Fruit fly (Drosophila melanogaster) whole organism, embryonic: ENCODE results near the gene FIG4.

Source experiments
- Bteb2 ChIP-seq: fragments of 200-800 bp; sonication (Bioruptor generic); optimal IDR thresholded peaks from 2 replicates; lab custom pipeline; 2016; ENCODE audit warnings: missing biosample characterization, missing genetic modification characterization
- CG10147 ChIP-seq: fragments of 200-800 bp; sonication (Bioruptor generic); optimal IDR thresholded peaks from 2 replicates; lab custom pipeline; 2019; ENCODE audit warnings: missing biosample characterization, mild to moderate bottlenecking, missing genetic modification characterization, moderate library complexity
- CG1024 ChIP-seq: fragments of 200-800 bp; sonication (Bioruptor generic); IDR thresholded peaks from 2 replicates; pipeline ENCODE4 v1.3.6; 2022; ENCODE audit warnings: missing biosample characterization, missing genetic modification characterization
- CG10543 ChIP-seq: fragments of 200-800 bp; sonication (Bioruptor generic); optimal IDR thresholded peaks from 3 replicates; lab custom pipeline; 2017; ENCODE audit warnings: missing biosample characterization, mild to moderate bottlenecking, missing genetic modification characterization, moderate library complexity
- CG11093 ChIP-seq: fragments of 200-800 bp; sonication (Bioruptor generic); IDR thresholded peaks from 3 replicates; pipeline ENCODE4 v1.3.6; 2022; ENCODE audit warnings: missing biosample characterization, missing genetic modification characterization
- CG12071 ChIP-seq: fragments of 200-800 bp; sonication (Bioruptor generic); optimal IDR thresholded peaks from 3 replicates; lab custom pipeline; 2018; ENCODE audit warnings: missing biosample characterization, mild to moderate bottlenecking, missing genetic modification characterization
- CG1233 ChIP-seq: fragments of 200-800 bp; sonication (Bioruptor generic); optimal IDR thresholded peaks from 4 replicates; lab custom pipeline; 2018; ENCODE audit warnings: missing biosample characterization, mild to moderate bottlenecking, missing genetic modification characterization
- CG13624 ChIP-seq: fragments of 200-800 bp; sonication (Bioruptor generic); optimal IDR thresholded peaks from 2 replicates; lab custom pipeline; 2016; ENCODE audit warnings: missing biosample characterization, missing genetic modification characterization
- CG13775 ChIP-seq: fragments of 200-800 bp; sonication (Bioruptor generic); optimal IDR thresholded peaks from 3 replicates; lab custom pipeline; 2017; ENCODE audit warnings: missing biosample characterization, mild to moderate bottlenecking, missing genetic modification characterization
- CG14014 ChIP-seq: fragments of 200-800 bp; sonication (Bioruptor generic); IDR thresholded peaks from 2 replicates; pipeline ENCODE4 v1.3.6; 2022; ENCODE audit warnings: missing biosample characterization, missing genetic modification characterization
- CG17328 ChIP-seq: fragments of 200-800 bp; sonication (Bioruptor generic); IDR thresholded peaks from 2 replicates; pipeline ENCODE4 v1.3.6; 2022; ENCODE audit warnings: missing biosample characterization, missing genetic modification characterization
- CG17912 ChIP-seq: fragments of 200-800 bp; sonication (Bioruptor generic); optimal IDR thresholded peaks from 2 replicates; lab custom pipeline; 2018; ENCODE audit warnings: missing biosample characterization, mild to moderate bottlenecking, missing genetic modification characterization
- CG2120 ChIP-seq: fragments of 200-800 bp; sonication (Bioruptor generic); optimal IDR thresholded peaks from 3 replicates; lab custom pipeline; 2016; ENCODE audit warnings: missing biosample characterization, missing genetic modification characterization
- CG2712 ChIP-seq: fragments of 200-800 bp; optimal IDR thresholded peaks from 3 replicates; lab custom pipeline; 2019; ENCODE audit warnings: missing biosample characterization, mild to moderate bottlenecking, missing genetic modification characterization, moderate library complexity
- CG30431 ChIP-seq: fragments of 200-800 bp; sonication (Bioruptor generic); optimal IDR thresholded peaks from 2 replicates; lab custom pipeline; 2017; ENCODE audit warnings: missing biosample characterization, missing genetic modification characterization
- CG3726 ChIP-seq: fragments of 200-800 bp; sonication (Bioruptor generic); IDR thresholded peaks from 3 replicates; pipeline ENCODE4, ENCODE4 v1.3.6; 2022; ENCODE audit warnings: missing biosample characterization, missing genetic modification characterization
- CG5953 ChIP-seq: fragments of 200-800 bp; sonication (Bioruptor generic); IDR thresholded peaks from 2 replicates; pipeline ENCODE4 v1.3.6; 2022; ENCODE audit warnings: missing biosample characterization, missing genetic modification characterization
- CG8089 ChIP-seq: fragments of 200-800 bp; sonication (Bioruptor generic); optimal IDR thresholded peaks from 3 replicates; lab custom pipeline; 2016; ENCODE audit warnings: missing biosample characterization, missing genetic modification characterization
- CG8388 ChIP-seq: fragments of 200-800 bp; sonication (Bioruptor generic); optimal IDR thresholded peaks from 2 replicates; lab custom pipeline; 2019; ENCODE audit warnings: missing biosample characterization, mild to moderate bottlenecking, missing genetic modification characterization, moderate library complexity
- Dek ChIP-seq: fragments of 200-800 bp; sonication (Bioruptor generic); optimal IDR thresholded peaks from 3 replicates; lab custom pipeline; 2019; ENCODE audit warnings: missing biosample characterization, mild to moderate bottlenecking, missing genetic modification characterization, moderate library complexity
- Dip2 ChIP-seq: fragments of 200-800 bp; sonication (Bioruptor generic); IDR thresholded peaks from 2 replicates; pipeline ENCODE4 v1.3.6; 2022; ENCODE audit warnings: missing biosample characterization, missing genetic modification characterization
- Dll ChIP-seq: fragments of 200-800 bp; sonication (Bioruptor generic); IDR thresholded peaks from 4 replicates; pipeline ENCODE4 v1.3.6; 2022; ENCODE audit warnings: missing biosample characterization, missing genetic modification characterization; ENCODE audit not compliant: partially characterized antibody
- Eip74EF ChIP-seq, 2 experiments: fragments of 200-800 bp in 1 of 2; fragments of >200 bp in 1 of 2; sonication (Bioruptor generic) in 1 of 2; optimal IDR thresholded peaks; 2 replicates each; lab custom pipeline; 2017 to 2019; ENCODE audit warnings: missing biosample characterization in 2 of 2, missing genetic modification characterization in 2 of 2, mild to moderate bottlenecking in 1 of 2, moderate library complexity in 1 of 2
- Ets65A ChIP-seq: fragments of 200-800 bp; sonication (Bioruptor generic); peaks from one replicate; lab custom pipeline; 2016; ENCODE audit warnings: missing biosample characterization, missing genetic modification characterization
- Gug ChIP-seq: fragments of 200-800 bp; sonication (Bioruptor generic); IDR thresholded peaks from 4 replicates; pipeline ENCODE4 v1.3.6; 2022; ENCODE audit warnings: missing biosample characterization, missing genetic modification characterization
- HLH4C ChIP-seq: fragments of 200-800 bp; sonication (Bioruptor generic); IDR thresholded peaks from 3 replicates; pipeline ENCODE4 v1.3.6; 2022; ENCODE audit warnings: missing biosample characterization, missing genetic modification characterization; ENCODE audit not compliant: partially characterized antibody
- Jarid2 ChIP-seq: fragments of 200-800 bp; sonication (Bioruptor generic); optimal IDR thresholded peaks from 3 replicates; lab custom pipeline; 2017; ENCODE audit warnings: mild to moderate bottlenecking, missing biosample characterization, missing genetic modification reagents, missing genetic modification characterization
- Lhr ChIP-seq: fragments of 200-800 bp; sonication (Bioruptor generic); optimal IDR thresholded peaks from 3 replicates; lab custom pipeline; 2017; ENCODE audit warnings: mild to moderate bottlenecking, missing biosample characterization, missing genetic modification reagents, missing genetic modification characterization
- NFAT ChIP-seq: fragments of 200-800 bp; sonication (Bioruptor generic); IDR thresholded peaks from 2 replicates; pipeline ENCODE4 v1.3.6; 2022; ENCODE audit warnings: missing biosample characterization, missing genetic modification characterization
- Rfx ChIP-seq: fragments of 200-800 bp; sonication (Bioruptor generic); IDR thresholded peaks from 2 replicates; pipeline ENCODE4 v1.3.6; 2022; ENCODE audit warnings: missing biosample characterization, missing genetic modification characterization
- Scr ChIP-seq: fragments of 200-800 bp; sonication (Bioruptor generic); IDR thresholded peaks from 2 replicates; pipeline ENCODE4 v1.3.6; 2022; ENCODE audit warnings: missing biosample characterization, missing genetic modification characterization; ENCODE audit not compliant: partially characterized antibody
- Taf1 ChIP-seq: fragments of 200-800 bp; sonication (Bioruptor generic); IDR thresholded peaks from 2 replicates; pipeline ENCODE4 v1.3.6; 2022; ENCODE audit warnings: missing biosample characterization, missing genetic modification characterization
- YL-1 ChIP-seq: fragments of 200-800 bp; sonication (Bioruptor generic); optimal IDR thresholded peaks from 3 replicates; lab custom pipeline; 2017; ENCODE audit warnings: missing biosample characterization, mild to moderate bottlenecking, missing genetic modification characterization
- ac ChIP-seq: fragments of 200-800 bp; sonication (Bioruptor generic); optimal IDR thresholded peaks from 3 replicates; lab custom pipeline; 2017; ENCODE audit warnings: missing biosample characterization, mild to moderate bottlenecking, missing genetic modification characterization
- dpn ChIP-seq, 2 experiments: fragments of 200-800 bp; sonication (Bioruptor generic); optimal IDR thresholded peaks; 3 replicates each; lab custom pipeline; 2016; ENCODE audit warnings: missing biosample characterization in 2 of 2, missing genetic modification characterization in 2 of 2
- exex ChIP-seq: fragments of 200-800 bp; sonication (Bioruptor generic); optimal IDR thresholded peaks from 4 replicates; lab custom pipeline; 2018; ENCODE audit warnings: missing biosample characterization, mild to moderate bottlenecking, missing genetic modification characterization, moderate library complexity
- fd102C ChIP-seq: fragments of 200-800 bp; sonication (Bioruptor generic); optimal IDR thresholded peaks from 2 replicates; lab custom pipeline; 2018; ENCODE audit warnings: missing biosample characterization, mild to moderate bottlenecking, missing genetic modification characterization, moderate library complexity
- h ChIP-seq: fragments of >200 bp; optimal IDR thresholded peaks from 2 replicates; lab custom pipeline; 2017
- hkb ChIP-seq, 2 experiments: fragments of 200-800 bp in 1 of 2; fragments of >200 bp in 1 of 2; sonication (Bioruptor generic) in 1 of 2; IDR thresholded peaks in 1 of 2; optimal IDR thresholded peaks in 1 of 2; 2 replicates each; pipeline versions ENCODE4 v1.3.6 to Lab custom; 2017 to 2022; ENCODE audit warnings: missing biosample characterization in 1 of 2, missing genetic modification characterization in 1 of 2
- lov ChIP-seq, 2 experiments: fragments of 200-800 bp in 1 of 2; fragments of >200 bp in 1 of 2; sonication (Bioruptor generic) in 1 of 2; IDR thresholded peaks in 1 of 2; optimal IDR thresholded peaks in 1 of 2; 2 replicates in 1 of 2; 3 replicates in 1 of 2; pipeline versions ENCODE4 v1.3.6 to Lab custom; 2017 to 2022; ENCODE audit warnings: missing biosample characterization in 1 of 2, missing genetic modification characterization in 1 of 2
- mirr ChIP-seq: fragments of 200-800 bp; sonication (Bioruptor generic); optimal IDR thresholded peaks from 3 replicates; lab custom pipeline; 2018; ENCODE audit warnings: missing biosample characterization, mild to moderate bottlenecking, missing genetic modification characterization
- nerfin-1 ChIP-seq: fragments of 200-800 bp; sonication (Bioruptor generic); optimal IDR thresholded peaks from 3 replicates; lab custom pipeline; 2019; ENCODE audit warnings: missing biosample characterization, mild to moderate bottlenecking, missing genetic modification characterization, moderate library complexity
- peb ChIP-seq: fragments of 200-800 bp; sonication (Bioruptor generic); IDR thresholded peaks from 2 replicates; pipeline ENCODE4 v1.3.6; 2022; ENCODE audit warnings: missing biosample characterization, missing genetic modification characterization
- phol ChIP-seq: fragments of 200-800 bp; sonication (Bioruptor generic); optimal IDR thresholded peaks from 3 replicates; lab custom pipeline; 2018; ENCODE audit warnings: missing biosample characterization, mild to moderate bottlenecking, missing genetic modification characterization, moderate library complexity
- sr ChIP-seq: fragments of 200-800 bp; sonication (Bioruptor generic); IDR thresholded peaks from 3 replicates; pipeline ENCODE4 v1.3.6; 2022; ENCODE audit warnings: missing biosample characterization, missing genetic modification characterization
- toy ChIP-seq: fragments of 200-800 bp; sonication (Bioruptor generic); IDR thresholded peaks from 2 replicates; pipeline ENCODE4 v1.3.6; 2022; ENCODE audit warnings: missing biosample characterization, missing genetic modification characterization
- twi ChIP-seq: fragments of 200-800 bp; optimal IDR thresholded peaks from 2 replicates; lab custom pipeline; 2019; ENCODE audit warnings: missing biosample characterization, mild to moderate bottlenecking, missing genetic modification characterization, moderate library complexity
- tx ChIP-seq: fragments of 200-800 bp; sonication (Bioruptor generic); optimal IDR thresholded peaks from 2 replicates; lab custom pipeline; 2016; ENCODE audit warnings: missing biosample characterization, missing genetic modification characterization
- zf30C ChIP-seq: fragments of 200-800 bp; sonication (Bioruptor generic); optimal IDR thresholded peaks from 3 replicates; lab custom pipeline; 2018; ENCODE audit warnings: missing biosample characterization, mild to moderate bottlenecking, missing genetic modification characterization
- zfh2 ChIP-seq: fragments of 200-800 bp; sonication (Bioruptor generic); optimal IDR thresholded peaks from 2 replicates; lab custom pipeline; 2016; ENCODE audit warnings: missing biosample characterization, missing genetic modification characterization

FIG4 gene

dm6 chr2L:4459543-4459942, 5.4 kb upstream of the FIG4 start, which contains the start of the genes mRpL27 and CG15435:
Gene mRpL27, minus strand, starts transcription at chr2L:4459638.
Gene CG15435, plus strand, starts transcription at chr2L:4459729.
- TF ChIP-seq Bteb2 (GFP tag; lab: Kevin White, UChicago) (no peak), CG14014 (GFP tag; lab: Robert Waterston, UW) (no peak), hkb (optimal IDR thresholded peaks at IDR 0.05; lab: Kevin White, UChicago) (peak; percentile 98), hkb (GFP tag; IDR thresholded peaks at IDR 0.05; lab: Robert Waterston, UW) (no peak), tx (GFP tag; lab: Kevin White, UChicago) (no peak), CG2120 (GFP tag; lab: Kevin White, UChicago) (peak; percentile 68), CG17912 (GFP tag; lab: Kevin White, UChicago) (peak; percentile 27), Eip74EF (GFP tag; optimal IDR thresholded peaks at IDR 0.05; lab: Kevin White, UChicago) (peak in 1 of 2 experiments; percentile 23), lov (optimal IDR thresholded peaks at IDR 0.05; lab: Kevin White, UChicago) (no peak), lov (GFP tag; IDR thresholded peaks at IDR 0.05; lab: Robert Waterston, UW) (no peak), CG17328 (GFP tag; lab: Robert Waterston, UW) (0 out of 2 replicates have a peak, but pooled peaks have one; percentile 17), HLH4C (GFP tag; lab: Robert Waterston, UW) (no peak), Jarid2 (GFP tag; lab: Kevin White, UChicago) (no peak), peb (GFP tag; lab: Robert Waterston, UW) (no peak), CG13624 (GFP tag; lab: Kevin White, UChicago) (no peak), twi (tag; lab: Kevin White, UChicago) (peak; percentile 65), CG8388 (GFP tag; lab: Kevin White, UChicago) (no peak), NFAT (GFP tag; lab: Robert Waterston, UW) (no peak), zfh2 (peak; percentile 15), CG1233 (GFP tag; lab: Kevin White, UChicago) (peak; percentile 25), Dek (peak; percentile 45), Dll (GFP tag; lab: Robert Waterston, UW) (no peak), Rfx (GFP tag; lab: Robert Waterston, UW) (no peak), nerfin-1 (tag; lab: Kevin White, UChicago) (peak; percentile 39), exex (tag; lab: Kevin White, UChicago) (no peak), toy (no peak), fd102C (GFP tag; lab: Kevin White, UChicago) (no peak), Taf1 (GFP tag; lab: Robert Waterston, UW) (no peak), YL-1 (GFP tag; lab: Kevin White, UChicago) (peak; percentile 75), CG3726 (GFP tag; lab: Robert Waterston, UW) (no peak), CG1024 (GFP tag; lab: Robert Waterston, UW) (no peak), sr (GFP tag; lab: Robert Waterston, UW) (0 out of 3 replicates have a peak, but pooled peaks have one; percentile 22), phol (tag; lab: Kevin White, UChicago) (peak; percentile 56), Ets65A (GFP tag; lab: Kevin White, UChicago) (peak; percentile 86), CG11093 (no peak), Scr (peak; percentile 41; the same call in 1 of the 2 replicates), Dip2 (GFP tag; lab: Robert Waterston, UW) (no peak), CG30431 (no peak), CG13775 (peak; percentile 19), ac (GFP tag; lab: Kevin White, UChicago) (no peak), CG2712 (tag; lab: Kevin White, UChicago) (peak; percentile 59), CG10543 (peak; percentile 12), mirr (GFP tag; lab: Kevin White, UChicago) (no peak), CG10147 (GFP tag; lab: Kevin White, UChicago) (peak; percentile 54), dpn (GFP tag; optimal IDR thresholded peaks at IDR 0.05; lab: Kevin White, UChicago) (peak in 1 of 2 experiments; percentile 10), h (lab: Kevin White, UChicago) (no peak), Lhr (no peak), Gug (GFP tag; lab: Robert Waterston, UW) (no peak), zf30C (GFP tag; lab: Kevin White, UChicago) (no peak), CG12071 (GFP tag; lab: Kevin White, UChicago) (no peak), CG8089 (GFP tag; lab: Kevin White, UChicago) (no peak), CG5953 (GFP tag; lab: Robert Waterston, UW) (no peak)
